Worm (Caenorhabditis elegans) whole organism, late embryonic: ENCODE results near the gene ZK643.6.

ENCODE experiments used
- C08G9.2 ChIP-seq: sonication (generic microtip); optimal IDR thresholded peaks from 2 replicates; lab custom pipeline; 2016; ENCODE audit warnings: mild to moderate bottlenecking, missing genetic modification characterization, moderate library complexity, missing compliant biosample characterization
- F13H6.1 ChIP-seq: sonication (generic microtip); optimal IDR thresholded peaks from 2 replicates; lab custom pipeline; 2016; ENCODE audit warnings: missing genetic modification characterization, missing compliant biosample characterization
- K02D7.2 ChIP-seq: sonication (generic microtip); optimal IDR thresholded peaks from 2 replicates; lab custom pipeline; 2017; ENCODE audit warnings: mild to moderate bottlenecking, missing genetic modification characterization, missing compliant biosample characterization
- K09A11.1 ChIP-seq: sonication (generic microtip); optimal IDR thresholded peaks from 2 replicates; lab custom pipeline; 2017; ENCODE audit warnings: antibody characterized with exemption, mild to moderate bottlenecking, missing genetic modification characterization, missing compliant biosample characterization; ENCODE audit not compliant: insufficient read depth
- ceh-14 ChIP-seq: sonication (generic microtip); optimal IDR thresholded peaks from 2 replicates; lab custom pipeline; 2016; ENCODE audit warnings: missing genotype, missing genetic modification characterization, missing compliant biosample characterization
- ceh-18 ChIP-seq: sonication (generic microtip); optimal IDR thresholded peaks from 2 replicates; lab custom pipeline; 2016; ENCODE audit warnings: missing genetic modification characterization, missing compliant biosample characterization
- ceh-19 ChIP-seq: fragments of 200-800 bp; sonication (Bioruptor generic); optimal IDR thresholded peaks from 2 replicates; lab custom pipeline; 2018; ENCODE audit warnings: mild to moderate bottlenecking, missing genetic modification characterization, missing compliant biosample characterization
- ceh-24 ChIP-seq: sonication (generic microtip); optimal IDR thresholded peaks from 2 replicates; lab custom pipeline; 2016; ENCODE audit warnings: mild to moderate bottlenecking, missing genetic modification characterization, missing compliant biosample characterization
- ceh-34 ChIP-seq: sonication (generic microtip); optimal IDR thresholded peaks from 2 replicates; lab custom pipeline; 2016; ENCODE audit warnings: mild to moderate bottlenecking, missing genetic modification characterization, missing compliant biosample characterization
- ceh-45 ChIP-seq: fragments of 200-800 bp; sonication (Bioruptor generic); IDR thresholded peaks from 2 replicates; pipeline ENCODE4 v1.3.6; 2022; ENCODE audit warnings: missing genetic modification reagents, missing genetic modification characterization, missing compliant biosample characterization
- elt-4 ChIP-seq: sonication (generic microtip); optimal IDR thresholded peaks from 2 replicates; lab custom pipeline; 2016; ENCODE audit warnings: missing genetic modification characterization, missing compliant biosample characterization
- eyg-1 ChIP-seq: sonication (generic microtip); optimal IDR thresholded peaks from 2 replicates; lab custom pipeline; 2016; ENCODE audit warnings: missing genotype, missing genetic modification characterization, missing compliant biosample characterization
- fkh-6 ChIP-seq: sonication (generic microtip); optimal IDR thresholded peaks from 2 replicates; lab custom pipeline; 2016; ENCODE audit warnings: missing genetic modification characterization, missing compliant biosample characterization
- hlh-15 ChIP-seq: sonication (generic microtip); optimal IDR thresholded peaks from 2 replicates; lab custom pipeline; 2016; ENCODE audit warnings: missing genetic modification characterization, missing compliant biosample characterization
- hlh-6 ChIP-seq: sonication (generic microtip); optimal IDR thresholded peaks from 2 replicates; lab custom pipeline; 2016; ENCODE audit warnings: missing genotype, missing genetic modification characterization, missing compliant biosample characterization
- lim-6 ChIP-seq: sonication (generic microtip); optimal IDR thresholded peaks from 2 replicates; lab custom pipeline; 2016; ENCODE audit warnings: missing genetic modification characterization, missing compliant biosample characterization
- lin-11 ChIP-seq: fragments of 200-800 bp; sonication (Bioruptor generic); optimal IDR thresholded peaks from 2 replicates; lab custom pipeline; 2018; ENCODE audit warnings: mild to moderate bottlenecking, missing genetic modification characterization, missing compliant biosample characterization
- nfya-1 ChIP-seq: sonication (generic microtip); optimal IDR thresholded peaks from 2 replicates; lab custom pipeline; 2017; ENCODE audit warnings: missing genetic modification characterization, mild to moderate bottlenecking, missing compliant biosample characterization, antibody characterized with exemption, moderate library complexity
- nhr-11 ChIP-seq: fragments of 150-350 bp; optimal IDR thresholded peaks from 2 replicates; lab custom pipeline; 2014; ENCODE audit warnings: missing biosample characterization, missing genetic modification characterization
- nhr-232 ChIP-seq: sonication (generic microtip); optimal IDR thresholded peaks from 2 replicates; lab custom pipeline; 2016; ENCODE audit warnings: missing genetic modification characterization, missing compliant biosample characterization
- npax-4 ChIP-seq: sonication (generic microtip); optimal IDR thresholded peaks from 2 replicates; lab custom pipeline; 2016; ENCODE audit warnings: missing genetic modification characterization, missing compliant biosample characterization
- odd-2 ChIP-seq: sonication (generic microtip); optimal IDR thresholded peaks from 2 replicates; lab custom pipeline; 2017; ENCODE audit warnings: antibody characterized with exemption, mild to moderate bottlenecking, missing genetic modification characterization, missing compliant biosample characterization
- pag-3 ChIP-seq: sonication (generic microtip); optimal IDR thresholded peaks from 2 replicates; lab custom pipeline; 2016; ENCODE audit warnings: missing compliant biosample characterization, missing genetic modification characterization, borderline replicate concordance
- pha-4 ChIP-seq: fragments of 150-350 bp; optimal IDR thresholded peaks from 2 replicates; lab custom pipeline; 2018; ENCODE audit warnings: missing biosample characterization, missing genetic modification reagents, missing genetic modification characterization
- ref-2 ChIP-seq: sonication (generic microtip); optimal IDR thresholded peaks from 2 replicates; lab custom pipeline; 2016; ENCODE audit warnings: missing genetic modification characterization, missing compliant biosample characterization
- sox-2 ChIP-seq: fragments of 200-800 bp; sonication (Bioruptor generic); IDR thresholded peaks from 2 replicates; pipeline ENCODE4 v1.3.6; 2022; ENCODE audit warnings: missing genetic modification reagents, missing genetic modification characterization, missing compliant biosample characterization
- syd-9 ChIP-seq: sonication (generic microtip); optimal IDR thresholded peaks from 2 replicates; lab custom pipeline; 2016; ENCODE audit warnings: mild to moderate bottlenecking, missing genetic modification characterization, moderate library complexity, missing compliant biosample characterization
- tbx-2 ChIP-seq: sonication (generic microtip); optimal IDR thresholded peaks from 2 replicates; lab custom pipeline; 2016; ENCODE audit warnings: missing genetic modification characterization, missing compliant biosample characterization
- tbx-7 ChIP-seq: sonication (generic microtip); optimal IDR thresholded peaks from 2 replicates; lab custom pipeline; 2016; ENCODE audit warnings: missing genotype, missing genetic modification characterization, missing compliant biosample characterization
- ttx-3 ChIP-seq: sonication (generic microtip); optimal IDR thresholded peaks from 2 replicates; lab custom pipeline; 2016; ENCODE audit warnings: missing genetic modification reagents, missing genetic modification characterization, missing compliant biosample characterization
- unc-3 ChIP-seq, 2 experiments: fragments of 200-800 bp in 1 of 2; sonication (Bioruptor generic) in 1 of 2; sonication (generic microtip) in 1 of 2; conservative IDR thresholded peaks in 1 of 2; optimal IDR thresholded peaks in 1 of 2; 2 replicates each; pipeline versions ENCODE4 v1.3.6 to Lab custom; 2016 to 2022; ENCODE audit warnings: missing compliant biosample characterization in 2 of 2, missing genetic modification characterization in 2 of 2, missing genetic modification reagents in 1 of 2
- unc-86 ChIP-seq: sonication (generic microtip); optimal IDR thresholded peaks from 2 replicates; lab custom pipeline; 2016; ENCODE audit warnings: missing genetic modification characterization, missing compliant biosample characterization

The ZK643.6 gene

DNA sequence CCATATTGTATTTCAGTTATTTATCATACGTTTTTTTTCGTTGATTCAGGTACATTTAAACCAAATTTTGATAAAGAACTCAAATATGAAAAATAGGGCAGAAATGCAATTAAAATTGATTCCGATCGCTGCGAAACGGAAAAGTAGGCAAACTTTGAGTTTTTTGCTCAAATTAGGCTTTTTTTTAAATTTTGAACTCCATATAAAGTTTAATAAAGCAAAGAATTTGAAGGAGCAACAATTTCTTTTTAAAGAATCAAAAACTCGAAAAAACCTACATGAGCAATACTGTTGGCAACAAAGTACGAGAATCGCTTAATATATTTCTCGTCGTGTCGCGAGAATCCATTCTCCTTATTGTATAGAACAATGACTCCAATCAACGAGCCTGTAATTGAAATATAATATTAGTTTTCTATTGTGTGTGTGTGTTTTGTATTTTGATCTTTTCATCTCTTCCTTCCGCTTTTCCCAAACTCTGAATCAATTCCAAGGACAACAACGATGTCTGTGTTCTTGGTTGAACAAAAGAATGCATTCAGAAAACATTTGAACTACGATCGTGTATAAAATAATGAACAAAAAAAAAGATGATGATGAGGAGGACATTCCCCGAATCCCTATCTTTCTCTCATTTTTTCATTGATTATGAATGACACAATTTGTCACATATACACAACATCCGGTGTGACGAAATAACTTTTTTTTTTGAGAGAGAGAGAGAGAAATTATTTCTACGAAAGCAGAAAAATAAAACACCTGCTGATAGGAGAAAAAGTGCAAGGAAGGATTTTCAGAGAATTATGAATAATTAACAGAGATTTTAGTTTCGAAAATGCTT, 18.2 kb upstream of the ZK643.6 start:
- no peak for TF ChIP-seq unc-3 (GFP tag; conservative IDR thresholded peaks at IDR 0.05; lab: Robert Waterston, UW)
- no peak for TF ChIP-seq unc-3 (tag; optimal IDR thresholded peaks at IDR 0.05; lab: Kevin White, UChicago)
- no peak for TF ChIP-seq ceh-18
- no peak for TF ChIP-seq syd-9 (tag; lab: Kevin White, UChicago)
- no peak for TF ChIP-seq hlh-15 (tag; lab: Kevin White, UChicago)
- TF ChIP-seq C08G9.2 (tag; lab: Kevin White, UChicago) = no peak
- no peak for TF ChIP-seq pag-3
- TF ChIP-seq, all 69 proteins: peak for 0

DNA sequence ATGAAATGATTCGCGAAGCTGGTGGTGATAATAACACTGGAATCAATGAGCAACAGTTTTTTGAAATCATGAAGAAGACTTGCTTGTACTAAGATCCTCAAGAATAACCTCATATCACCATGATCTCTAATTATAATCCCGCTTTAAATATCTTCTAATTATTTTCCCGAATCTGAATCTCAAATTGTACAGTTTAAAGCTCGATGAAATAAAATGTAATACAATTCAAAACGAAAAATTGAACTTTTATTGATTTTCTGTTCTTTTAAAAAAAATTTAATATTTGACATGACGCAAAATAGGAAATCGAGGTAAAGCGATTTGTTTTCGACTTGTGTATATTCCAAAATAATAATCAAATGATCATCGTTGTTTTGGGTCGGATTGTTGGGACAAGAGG, 14.3 kb upstream of the ZK643.6 start:
- TF ChIP-seq ttx-3 (tag; lab: Kevin White, UChicago) (no peak), eyg-1 (tag; lab: Kevin White, UChicago) (no peak), npax-4 (no peak), odd-2 (tag; lab: Kevin White, UChicago) (no peak), ceh-45 (GFP tag; lab: Robert Waterston, UW) (no peak), F13H6.1 (no peak), ceh-34 (tag; lab: Kevin White, UChicago) (no peak)

DNA sequence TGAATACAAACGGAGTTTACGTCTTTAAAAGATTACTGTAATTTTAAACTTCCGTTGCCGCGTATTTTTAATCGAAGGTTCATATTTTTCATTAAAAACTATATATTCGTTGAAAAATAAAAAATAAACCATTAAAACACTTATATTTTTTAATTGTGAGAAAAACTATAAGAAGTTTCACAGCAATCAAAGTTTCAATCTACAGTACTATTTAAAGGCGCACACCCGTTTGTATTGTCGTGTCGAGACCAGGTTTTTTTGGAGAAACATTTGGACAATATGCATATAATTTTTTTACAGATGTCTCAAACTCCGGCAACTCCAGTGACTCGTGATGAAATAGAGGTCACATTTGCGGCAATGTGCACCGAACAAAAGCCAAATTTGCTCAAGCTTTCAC, 13.3 kb upstream of the ZK643.6 start, which contains the start of gene R08D7.5:
Gene R08D7.5, plus strand, starts transcription at position 301 of the 400 bp plus-strand sequence.
- TF ChIP-seq nfya-1 (tag; lab: Kevin White, UChicago) = no peak
- no peak for TF ChIP-seq nhr-232
- TF ChIP-seq ceh-14 (tag; lab: Kevin White, UChicago) = no peak
- TF ChIP-seq ceh-19 (GFP tag; lab: Kevin White, UChicago) = no peak
- TF ChIP-seq lin-11 (tag; lab: Kevin White, UChicago) = no peak
- no peak for TF ChIP-seq fkh-6
- TF ChIP-seq pha-4 (tag; lab: Kevin White, UChicago) = no peak
- TF ChIP-seq elt-4 (tag; lab: Kevin White, UChicago) = no peak
- no peak for TF ChIP-seq sox-2
- TF ChIP-seq nhr-11 = no peak
- no peak for TF ChIP-seq syd-9 (tag; lab: Kevin White, UChicago)
- TF ChIP-seq tbx-2 = no peak
- TF ChIP-seq ceh-24 (tag; lab: Kevin White, UChicago) = no peak
- no peak for TF ChIP-seq lim-6 (tag; lab: Kevin White, UChicago)
- no peak for TF ChIP-seq tbx-7 (tag; lab: Kevin White, UChicago)
- TF ChIP-seq, all 69 proteins: peak for 0

DNA sequence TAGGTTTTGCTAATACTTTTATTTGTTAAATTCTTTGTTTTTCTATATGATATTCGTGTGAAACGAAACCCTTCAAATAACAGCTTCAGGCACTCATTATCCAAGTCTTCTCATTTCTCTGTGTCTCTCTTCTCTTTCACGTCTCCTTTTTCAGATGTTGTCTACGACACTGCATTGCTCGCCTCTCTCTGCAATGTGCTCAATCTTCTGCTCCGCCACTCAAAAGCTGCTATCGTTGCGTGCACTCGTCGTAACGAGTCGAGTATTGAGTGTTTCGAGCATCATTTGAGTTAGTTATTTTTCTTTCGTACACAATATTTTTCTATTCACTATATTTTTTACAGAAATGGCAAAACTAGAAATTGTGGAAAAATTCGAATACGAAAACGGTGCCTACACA, 12.6 kb upstream of the ZK643.6 start:
- TF ChIP-seq eyg-1 (tag; lab: Kevin White, UChicago) (no peak), hlh-6 (no peak), ceh-45 (GFP tag; lab: Robert Waterston, UW) (no peak), npax-4 (no peak), ref-2 (tag; lab: Kevin White, UChicago) (no peak), odd-2 (tag; lab: Kevin White, UChicago) (no peak), unc-86 (tag; lab: Kevin White, UChicago) (no peak), K09A11.1 (tag; lab: Kevin White, UChicago) (no peak), K02D7.2 (tag; lab: Kevin White, UChicago) (no peak)
